1 worm cellular context compared by ENCODE assay signal in the genomic region with DNA sequence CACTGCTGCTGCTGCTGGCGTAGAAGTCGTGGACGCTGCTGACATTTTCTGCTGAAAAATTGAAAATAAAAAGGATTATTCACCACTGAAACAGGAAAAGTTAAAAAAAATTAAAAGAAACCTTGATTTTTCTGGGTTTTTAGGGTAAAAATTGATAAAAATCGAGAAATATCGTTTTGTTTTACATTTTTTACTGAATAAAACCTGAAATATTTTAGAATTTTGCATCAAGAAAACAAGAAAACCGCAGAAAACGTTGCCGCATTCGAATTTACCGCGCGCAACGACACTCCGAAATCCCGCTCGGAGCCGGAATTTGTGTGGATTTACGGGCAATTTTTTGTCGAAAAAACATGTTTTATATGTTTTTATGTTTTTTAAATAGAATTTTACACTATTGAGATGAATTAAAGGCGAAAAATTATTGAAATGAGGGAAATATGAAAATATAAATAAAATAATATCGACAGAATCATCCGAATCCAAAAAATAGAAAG.
TF ChIP-seq lines count a peak whose summit lies in the region.

A gene (minus strand): TSS at position 51 of the 497 bp plus-strand sequence.

TF ChIP-seq in whole organism, L1 larva, 84 proteins besides CTCF, POLR2A, EP300 and RAD21 (continued from another document):
- TF ChIP-seq nhr-85 (tag; lab: Kevin White, UChicago) (peak; percentile 77), Y116A8C.19 (tag; optimal IDR thresholded peaks at IDR 0.05; lab: Kevin White, UChicago; ENCODE audit: borderline replicate concordance) (no peak), irx-1 (tag; optimal IDR thresholded peaks at IDR 0.05; lab: Kevin White, UChicago) (peak; percentile 21), jun-1 (tag; optimal IDR thresholded peaks at IDR 0.05; lab: Kevin White, UChicago) (peak; percentile 6), sox-4 (tag; optimal IDR thresholded peaks at IDR 0.05; lab: Kevin White, UChicago) (no peak)
